Worm (Caenorhabditis elegans) whole organism, late embryonic: ENCODE data around the gene hpl-2.

ENCODE experiments used
- F13H6.1 ChIP-seq: sonication (generic microtip); optimal IDR thresholded peaks from 2 replicates; lab custom pipeline; 2016; ENCODE audit warnings: missing genetic modification characterization, missing compliant biosample characterization
- T23F11.4 ChIP-seq: fragments of 200-800 bp; sonication (Bioruptor generic); optimal IDR thresholded peaks from 2 replicates; lab custom pipeline; 2018; ENCODE audit warnings: mild to moderate bottlenecking, missing genetic modification characterization, missing compliant biosample characterization
- ceh-18 ChIP-seq: sonication (generic microtip); optimal IDR thresholded peaks from 2 replicates; lab custom pipeline; 2016; ENCODE audit warnings: missing genetic modification characterization, missing compliant biosample characterization
- ceh-24 ChIP-seq: sonication (generic microtip); optimal IDR thresholded peaks from 2 replicates; lab custom pipeline; 2016; ENCODE audit warnings: mild to moderate bottlenecking, missing genetic modification characterization, missing compliant biosample characterization
- hlh-15 ChIP-seq: sonication (generic microtip); optimal IDR thresholded peaks from 2 replicates; lab custom pipeline; 2016; ENCODE audit warnings: missing genetic modification characterization, missing compliant biosample characterization
- nfya-1 ChIP-seq: sonication (generic microtip); optimal IDR thresholded peaks from 2 replicates; lab custom pipeline; 2017; ENCODE audit warnings: missing genetic modification characterization, mild to moderate bottlenecking, missing compliant biosample characterization, antibody characterized with exemption, moderate library complexity
- nhr-11 ChIP-seq: fragments of 150-350 bp; optimal IDR thresholded peaks from 2 replicates; lab custom pipeline; 2014; ENCODE audit warnings: missing biosample characterization, missing genetic modification characterization
- sdc-2 ChIP-seq: sonication (generic microtip); optimal IDR thresholded peaks from 2 replicates; lab custom pipeline; 2016; ENCODE audit warnings: missing genotype, missing genetic modification characterization, missing compliant biosample characterization

The hpl-2 gene

DNA sequence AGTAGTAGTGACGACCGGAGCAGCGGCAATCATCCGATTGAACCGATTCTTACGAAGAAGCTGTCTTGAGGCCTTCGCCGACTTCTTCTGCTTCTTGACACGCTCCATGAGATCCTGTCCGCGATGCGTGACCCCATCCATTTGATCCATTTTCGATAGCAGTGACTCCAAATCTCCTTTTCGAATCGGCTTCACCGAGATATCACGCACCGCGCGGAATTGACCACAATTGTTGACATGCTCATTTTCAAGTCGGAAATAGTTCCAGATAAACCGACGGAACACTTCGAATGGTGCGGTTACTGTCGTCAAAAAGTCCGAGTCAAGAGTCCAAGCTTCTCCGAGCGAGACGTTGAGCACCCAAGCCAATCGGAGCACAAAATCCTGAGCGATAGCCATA lies 51.5 kb downstream of the hpl-2 start:
- no peak for TF ChIP-seq ceh-18 (tag; lab: Kevin White, UChicago)
- TF ChIP-seq sdc-2 (tag; lab: Kevin White, UChicago), result no peak
- TF ChIP-seq F13H6.1, result no peak
- TF ChIP-seq hlh-15 (tag; lab: Kevin White, UChicago), result no peak
- TF ChIP-seq ceh-24 (tag; lab: Kevin White, UChicago), result no peak

DNA sequence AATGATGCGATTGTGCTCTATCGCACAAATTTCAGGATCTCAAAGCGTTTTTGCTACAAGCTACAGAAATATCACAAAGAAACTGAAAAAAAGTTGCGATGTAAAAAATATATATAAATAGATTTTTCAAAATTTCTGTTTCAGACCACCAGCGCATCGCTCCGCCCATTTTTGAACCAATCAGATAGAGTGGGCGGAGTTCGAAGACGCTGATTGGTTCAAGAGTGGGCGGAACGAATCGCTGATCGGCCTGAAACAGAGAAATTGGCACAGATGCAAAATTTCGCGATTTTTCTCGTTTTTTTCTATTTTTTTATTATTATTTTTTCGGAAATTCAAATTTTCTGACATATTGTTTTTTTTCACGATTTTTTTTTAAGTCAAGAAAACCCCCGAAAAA lies 52.5 kb downstream of the hpl-2 start:
- TF ChIP-seq T23F11.4 (GFP tag; lab: Kevin White, UChicago) (no peak), nhr-11 (tag; lab: Kevin White, UChicago) (no peak), nfya-1 (tag; lab: Kevin White, UChicago) (peak; percentile 61)
